Worm (Caenorhabditis elegans) whole organism, late embryonic: Measurements from ENCODE around the gene F59D6.1.

Source experiments
- ceh-2 ChIP-seq: sonication (generic microtip); optimal IDR thresholded peaks from 2 replicates; lab custom pipeline; 2016; ENCODE audit warnings: missing genotype, missing genetic modification characterization, missing compliant biosample characterization
- hlh-8 ChIP-seq: sonication (generic microtip); optimal IDR thresholded peaks from 2 replicates; lab custom pipeline; 2016; ENCODE audit warnings: missing genotype, missing genetic modification characterization, missing compliant biosample characterization
- rnt-1 ChIP-seq: sonication (generic microtip); optimal IDR thresholded peaks from 2 replicates; lab custom pipeline; 2016; ENCODE audit warnings: missing genetic modification characterization, missing compliant biosample characterization

DNA sequence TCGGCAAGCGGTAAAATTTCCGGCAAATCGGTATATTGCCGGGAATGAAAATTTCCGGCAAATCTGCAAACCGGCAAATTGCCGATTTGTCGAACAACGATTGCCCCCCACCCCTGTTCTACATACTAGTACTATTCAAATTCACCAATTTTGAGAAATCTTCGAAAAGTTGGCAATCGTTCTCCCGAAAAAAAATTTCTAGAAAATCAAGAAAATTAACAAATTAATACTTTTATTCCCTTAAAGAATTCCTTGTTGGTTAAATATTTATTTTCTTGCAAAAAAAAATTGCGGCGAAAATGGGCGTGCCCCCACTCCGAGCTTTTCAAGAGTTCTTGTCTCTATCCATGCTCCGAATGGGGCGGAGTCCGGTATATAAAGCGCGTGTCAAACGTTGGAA lies 9.3 kb downstream of the F59D6.1 start, which contains the start of gene C50H11.8:
- TF ChIP-seq rnt-1 (tag; lab: Kevin White, UChicago): no peak
- no peak for TF ChIP-seq ceh-2 (tag; lab: Kevin White, UChicago)
- TF ChIP-seq hlh-8: no peak
